Worm (Caenorhabditis elegans) whole organism, L4 larva: Measurements from ENCODE around the gene clc-1.

ENCODE experiments used
- F49E8.2 ChIP-seq: sonication (generic microtip); optimal IDR thresholded peaks from 2 replicates; lab custom pipeline; 2016; ENCODE audit warnings: missing compliant biosample characterization, mild to moderate bottlenecking, missing genetic modification characterization, borderline replicate concordance
- Y105C5A.15 ChIP-seq: fragments of 200-800 bp; sonication (Bioruptor generic); IDR thresholded peaks from 2 replicates; pipeline ENCODE4 v1.3.6; 2022; ENCODE audit warnings: missing genetic modification characterization, missing compliant biosample characterization
- ZK337.2 ChIP-seq: fragments of 200-800 bp; sonication (Bioruptor generic); IDR thresholded peaks from 2 replicates; pipeline ENCODE4 v1.3.6; 2022; ENCODE audit warnings: missing genetic modification reagents, missing genetic modification characterization, missing compliant biosample characterization
- ZK546.5 ChIP-seq, 2 experiments: sonication (generic microtip); optimal IDR thresholded peaks; 2 replicates each; lab custom pipeline; 2017; ENCODE audit warnings: missing biosample characterization in 2 of 2, missing genetic modification characterization in 2 of 2
- aha-1 ChIP-seq: fragments of 150-350 bp; peaks from one replicate; lab custom pipeline; 2014; ENCODE audit warnings: missing biosample characterization, missing genetic modification characterization
- arid-1 ChIP-seq: fragments of 200-800 bp; sonication (Bioruptor generic); conservative IDR thresholded peaks from 2 replicates; pipeline ENCODE4 v1.3.6; 2022; ENCODE audit warnings: missing genetic modification reagents, missing genetic modification characterization, missing compliant biosample characterization
- ceh-32 ChIP-seq: sonication (generic microtip); optimal IDR thresholded peaks from 2 replicates; lab custom pipeline; 2016; ENCODE audit warnings: mild to moderate bottlenecking, missing genetic modification characterization, missing compliant biosample characterization; ENCODE audit not compliant: poor library complexity
- ceh-62 ChIP-seq: sonication (generic microtip); optimal IDR thresholded peaks from 2 replicates; lab custom pipeline; 2017; ENCODE audit warnings: missing biosample characterization, missing genetic modification characterization
- daf-19 ChIP-seq: fragments of 200-800 bp; sonication (Bioruptor generic); conservative IDR thresholded peaks from 2 replicates; pipeline ENCODE4 v1.3.6; 2022; ENCODE audit warnings: missing genetic modification characterization, missing compliant biosample characterization
- dpl-1 ChIP-seq: fragments of 150-350 bp; optimal IDR thresholded peaks from 2 replicates; lab custom pipeline; 2014; ENCODE audit warnings: missing biosample characterization, missing genetic modification reagents, missing genetic modification characterization
- duxl-1 ChIP-seq: sonication (generic microtip); optimal IDR thresholded peaks from 2 replicates; lab custom pipeline; 2016; ENCODE audit warnings: mild to moderate bottlenecking, missing genetic modification characterization, moderate library complexity, missing compliant biosample characterization; ENCODE audit not compliant: poor library complexity
- hlh-11 ChIP-seq: fragments of 200-800 bp; sonication (Bioruptor generic); optimal IDR thresholded peaks from 2 replicates; lab custom pipeline; 2018; ENCODE audit warnings: mild to moderate bottlenecking, missing genetic modification characterization, missing compliant biosample characterization
- hlh-30 ChIP-seq: sonication (generic microtip); optimal IDR thresholded peaks from 2 replicates; lab custom pipeline; 2017; ENCODE audit warnings: antibody characterized with exemption, mild to moderate bottlenecking, missing genetic modification characterization, missing compliant biosample characterization; ENCODE audit not compliant: insufficient read depth
- hmg-1.1 ChIP-seq: fragments of 200-800 bp; sonication (Bioruptor generic); IDR thresholded peaks from 2 replicates; pipeline ENCODE4 v1.3.6; 2022; ENCODE audit warnings: missing genetic modification reagents, missing genetic modification characterization, missing compliant biosample characterization
- lim-7 ChIP-seq: fragments of 200-800 bp; sonication (Bioruptor generic); IDR thresholded peaks from 2 replicates; pipeline ENCODE4 v1.3.6; 2022; ENCODE audit warnings: missing genetic modification characterization, missing compliant biosample characterization
- lir-3 ChIP-seq: sonication (generic microtip); optimal IDR thresholded peaks from 2 replicates; lab custom pipeline; 2016; ENCODE audit warnings: mild to moderate bottlenecking, missing genetic modification characterization, missing compliant biosample characterization
- lsy-2 ChIP-seq, 2 experiments: fragments of 150-350 bp in 1 of 2; sonication (generic microtip) in 1 of 2; optimal IDR thresholded peaks; 2 replicates each; lab custom pipeline; 2014 to 2017; ENCODE audit warnings: missing biosample characterization in 2 of 2, missing genetic modification characterization in 2 of 2
- mep-1 ChIP-seq: fragments of 150-350 bp; sonication (generic microtip); optimal IDR thresholded peaks from 3 replicates; lab custom pipeline; 2014; ENCODE audit warnings: missing biosample characterization, missing genetic modification characterization
- mxl-3 ChIP-seq: fragments of 200-800 bp; sonication (Bioruptor generic); optimal IDR thresholded peaks from 2 replicates; lab custom pipeline; 2018; ENCODE audit warnings: mild to moderate bottlenecking, missing genetic modification characterization, missing compliant biosample characterization
- nhr-10 ChIP-seq: fragments of 150-350 bp; optimal IDR thresholded peaks from 2 replicates; lab custom pipeline; 2014; ENCODE audit warnings: missing biosample characterization, missing genetic modification characterization
- nhr-11 ChIP-seq: fragments of 150-350 bp; optimal IDR thresholded peaks from 2 replicates; lab custom pipeline; 2014; ENCODE audit warnings: missing biosample characterization, missing genetic modification characterization
- nhr-25 ChIP-seq: sonication (generic microtip); optimal IDR thresholded peaks from 2 replicates; lab custom pipeline; 2017; ENCODE audit warnings: missing genetic modification characterization, mild to moderate bottlenecking, missing compliant biosample characterization, antibody characterized with exemption, moderate library complexity, borderline replicate concordance; ENCODE audit not compliant: insufficient read depth
- nhr-42 ChIP-seq: fragments of 200-800 bp; sonication (Bioruptor generic); IDR thresholded peaks from 2 replicates; pipeline ENCODE4 v1.3.6; 2022; ENCODE audit warnings: missing genetic modification characterization, missing compliant biosample characterization
- nhr-48 ChIP-seq: sonication (generic microtip); optimal IDR thresholded peaks from 2 replicates; lab custom pipeline; 2016; ENCODE audit warnings: mild to moderate bottlenecking, missing genetic modification characterization, missing compliant biosample characterization
- nhr-6 ChIP-seq: fragments of 150-350 bp; optimal IDR thresholded peaks from 2 replicates; lab custom pipeline; 2014; ENCODE audit warnings: missing biosample characterization, missing genetic modification characterization
- nhr-77 ChIP-seq: fragments of 150-350 bp; optimal IDR thresholded peaks from 2 replicates; lab custom pipeline; 2014; ENCODE audit warnings: missing biosample characterization, missing genetic modification characterization
- pha-4 ChIP-seq, 2 experiments: fragments of 150-350 bp in 1 of 2; fragments of 200-800 bp in 1 of 2; sonication (Bioruptor generic) in 1 of 2; IDR thresholded peaks in 1 of 2; optimal IDR thresholded peaks in 1 of 2; 2 replicates each; pipeline versions ENCODE4 v1.3.6 to Lab custom; 2014 to 2022; ENCODE audit warnings: missing genetic modification characterization in 2 of 2, missing genetic modification reagents in 2 of 2, missing biosample characterization in 1 of 2, missing compliant biosample characterization in 1 of 2
- php-3 ChIP-seq: fragments of 200-800 bp; sonication (Bioruptor generic); IDR thresholded peaks from 2 replicates; pipeline ENCODE4 v1.3.6; 2022; ENCODE audit warnings: missing genetic modification reagents, missing genetic modification characterization, missing compliant biosample characterization
- sdz-12 ChIP-seq: fragments of 200-800 bp; sonication (Bioruptor generic); optimal IDR thresholded peaks from 2 replicates; lab custom pipeline; 2018; ENCODE audit warnings: mild to moderate bottlenecking, missing genetic modification characterization, missing compliant biosample characterization
- snpc-1.2 ChIP-seq: fragments of 200-800 bp; sonication (Bioruptor generic); IDR thresholded peaks from 2 replicates; pipeline ENCODE4 v1.3.6; 2022; ENCODE audit warnings: missing genetic modification reagents, missing genetic modification characterization, missing compliant biosample characterization
- snpc-4 ChIP-seq: fragments of 150-350 bp; optimal IDR thresholded peaks from 2 replicates; lab custom pipeline; 2014; ENCODE audit warnings: missing biosample characterization, missing genetic modification characterization
- unc-130 ChIP-seq: sonication (generic microtip); optimal IDR thresholded peaks from 2 replicates; lab custom pipeline; 2016; ENCODE audit warnings: missing genetic modification reagents, missing genetic modification characterization, missing compliant biosample characterization
- unc-62 ChIP-seq, 3 experiments: fragments of 150-350 bp in 1 of 3; sonication (generic microtip); optimal IDR thresholded peaks in 2 of 3; peaks in 1 of 3; 1 replicate in 1 of 3; 2 replicates in 2 of 3; lab custom pipeline; 2014 to 2017; ENCODE audit warnings: missing biosample characterization in 3 of 3, missing genetic modification characterization in 3 of 3, missing genetic modification reagents in 3 of 3, missing genotype in 1 of 3
- vab-7 ChIP-seq: fragments of 200-800 bp; sonication (Bioruptor generic); IDR thresholded peaks from 2 replicates; pipeline ENCODE4 v1.3.6; 2022; ENCODE audit warnings: missing genetic modification reagents, missing genetic modification characterization, missing compliant biosample characterization
- zip-11 ChIP-seq: fragments of 200-800 bp; sonication (Bioruptor generic); IDR thresholded peaks from 2 replicates; pipeline ENCODE4 v1.3.6; 2022; ENCODE audit warnings: missing genetic modification characterization, missing compliant biosample characterization
- zip-2 ChIP-seq: fragments of 150-350 bp; optimal IDR thresholded peaks from 2 replicates; lab custom pipeline; 2014; ENCODE audit warnings: missing biosample characterization, missing genetic modification characterization
- ztf-7 ChIP-seq: fragments of 150-350 bp; optimal IDR thresholded peaks from 2 replicates; lab custom pipeline; 2014; ENCODE audit warnings: missing biosample characterization, missing genetic modification characterization

Gene clc-1

ce11 chrX:11047183-11047582, at the start of gene clc-1 (continued):
- TF ChIP-seq php-3 (GFP tag; lab: Robert Waterston, UW), result peak; percentile 57

ce11 chrX:10999176-10999575, 48.1 kb upstream of the clc-1 start, which contains the start of gene F59F3.6:
Gene F59F3.6, minus strand, starts transcription at chrX:10999276.
- TF ChIP-seq aha-1 (tag; lab: Kevin White, UChicago) (peak; percentile 45), lir-3 (no peak), ZK337.2 (no peak), pha-4 (GFP tag; IDR thresholded peaks at IDR 0.05; lab: Robert Waterston, UW) (no peak), pha-4 (tag; optimal IDR thresholded peaks at IDR 0.05; lab: Kevin White, UChicago) (no peak), snpc-1.2 (GFP tag; lab: Robert Waterston, UW) (no peak)

- no peak for TF ChIP-seq zip-11 (GFP tag; lab: Robert Waterston, UW)
- no peak for TF ChIP-seq ztf-7 (tag; lab: Kevin White, UChicago)
- TF ChIP-seq duxl-1 (tag; lab: Kevin White, UChicago), result no peak
- no peak for TF ChIP-seq nhr-48 (tag; lab: Kevin White, UChicago)
- no peak for TF ChIP-seq nhr-25 (tag; lab: Kevin White, UChicago)
- TF ChIP-seq F49E8.2 (tag; lab: Kevin White, UChicago), result no peak
- no peak for TF ChIP-seq nhr-6 (tag; lab: Kevin White, UChicago)
- TF ChIP-seq aha-1 (tag; lab: Kevin White, UChicago), result no peak
- TF ChIP-seq ceh-62 (tag; lab: Kevin White, UChicago), result no peak
- TF ChIP-seq arid-1, result no peak
- no peak for TF ChIP-seq hlh-30
- no peak for TF ChIP-seq mxl-3 (GFP tag; lab: Kevin White, UChicago)
- TF ChIP-seq mep-1, result no peak
- TF ChIP-seq unc-62 (GFP tag; optimal IDR thresholded peaks at IDR 0.05 in 1 of 2; lab: Kevin White, UChicago), result no peak
- TF ChIP-seq unc-62 (tag; optimal IDR thresholded peaks at IDR 0.05; lab: Kevin White, UChicago), result no peak
- no peak for TF ChIP-seq ZK546.5 (tag; optimal IDR thresholded peaks at IDR 0.05; lab: Kevin White, UChicago)
- TF ChIP-seq lsy-2 (tag; optimal IDR thresholded peaks at IDR 0.05; lab: Kevin White, UChicago), result no peak
- TF ChIP-seq dpl-1 (GFP tag; lab: Kevin White, UChicago), result no peak
- TF ChIP-seq vab-7, result no peak
- TF ChIP-seq nhr-42 (GFP tag; lab: Robert Waterston, UW), result no peak
- TF ChIP-seq hmg-1.1 (GFP tag; lab: Robert Waterston, UW), result no peak
- TF ChIP-seq, all 104 proteins: peak for 0
Observed at ce11 chrX:11001750-11002149, 45.5 kb upstream of the clc-1 start, which contains the start of gene col-177. Gene col-177, minus strand, starts transcription at chrX:11001850.

- TF ChIP-seq php-3 (GFP tag; lab: Robert Waterston, UW), result no peak
- TF ChIP-seq lir-3, result no peak
- no peak for TF ChIP-seq zip-2 (tag; lab: Kevin White, UChicago)
- TF ChIP-seq snpc-4, result no peak
- no peak for TF ChIP-seq daf-19 (GFP tag; lab: Robert Waterston, UW)
- TF ChIP-seq nhr-77 (tag; lab: Kevin White, UChicago), result no peak
- TF ChIP-seq unc-130 (GFP tag; lab: Kevin White, UChicago), result no peak
- no peak for TF ChIP-seq hlh-11
- TF ChIP-seq sdz-12 (GFP tag; lab: Kevin White, UChicago), result no peak
- no peak for TF ChIP-seq ZK337.2
- TF ChIP-seq nhr-11 (tag; lab: Kevin White, UChicago), result no peak
- TF ChIP-seq hmg-1.1 (GFP tag; lab: Robert Waterston, UW), result no peak
- no peak for TF ChIP-seq nhr-10 (tag; lab: Kevin White, UChicago)
- no peak for TF ChIP-seq Y105C5A.15
- TF ChIP-seq lim-7 (GFP tag; lab: Robert Waterston, UW), result no peak
- no peak for TF ChIP-seq ceh-32 (tag; lab: Kevin White, UChicago)
Observed at ce11 chrX:11003701-11004100, 43.5 kb upstream of the clc-1 start.
